Worm (Caenorhabditis elegans): ENCODE measurements around the gene lido-7.

Gene lido-7

DNA sequence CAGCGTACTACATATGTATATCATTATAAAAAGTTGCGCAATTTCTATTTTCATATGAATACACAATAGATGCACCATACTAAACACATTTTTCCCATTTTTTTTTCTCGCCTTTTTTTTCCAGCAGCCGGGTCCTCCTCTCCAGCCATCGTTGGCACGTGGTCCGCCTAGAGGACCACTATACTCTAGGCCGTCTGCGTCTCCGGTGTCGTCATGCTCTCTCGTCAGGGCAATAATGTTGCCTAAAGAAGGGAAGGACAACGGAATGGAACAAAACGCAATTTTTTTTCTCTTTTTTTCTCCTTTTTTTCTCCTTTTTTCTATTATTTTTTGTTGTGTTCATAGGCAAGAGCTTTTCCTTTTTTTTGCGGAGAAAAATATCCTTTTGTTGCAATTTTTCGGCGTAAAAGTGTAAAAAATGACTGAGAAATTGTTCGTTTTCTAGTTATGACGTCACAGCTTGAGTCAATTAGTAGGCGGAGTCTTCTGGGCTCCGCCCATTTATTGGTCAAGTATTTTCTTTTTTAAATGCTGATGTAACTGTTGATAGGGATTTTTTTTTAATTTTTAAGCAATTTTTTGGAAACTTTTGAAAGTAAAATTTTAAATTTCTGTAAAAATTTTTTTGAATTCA, 25.5 kb upstream of the lido-7 start:
- no peak for TF ChIP-seq M03D4.4 (tag; optimal IDR thresholded peaks at IDR 0.05)
- no peak for TF ChIP-seq ham-2 (GFP tag; optimal IDR thresholded peaks at IDR 0.05)
- TF ChIP-seq ceh-39 (tag; optimal IDR thresholded peaks at IDR 0.05), result no peak
- TF ChIP-seq zip-8 (tag; optimal IDR thresholded peaks at IDR 0.05), result peak; percentile 77
- TF ChIP-seq lin-13 (tag; optimal IDR thresholded peaks at IDR 0.05), result no peak

ce11 chrII:2963619-2964018, 24.5 kb upstream of the lido-7 start:
- no peak for TF ChIP-seq nhr-12 (tag; optimal IDR thresholded peaks at IDR 0.05)
- TF ChIP-seq cnd-1 (tag; optimal IDR thresholded peaks at IDR 0.05), result no peak
- no peak for TF ChIP-seq nhr-76 (tag; optimal IDR thresholded peaks at IDR 0.05)
- TF ChIP-seq drap-1 (GFP tag; optimal IDR thresholded peaks at IDR 0.05), result no peak
- no peak for TF ChIP-seq unc-120 (tag; optimal IDR thresholded peaks at IDR 0.05; ENCODE audit: poor library complexity, severe bottlenecking)
- no peak for TF ChIP-seq tbx-8 (GFP tag; optimal IDR thresholded peaks at IDR 0.05)
- TF ChIP-seq snpc-4 (tag; optimal IDR thresholded peaks at IDR 0.05), result no peak
- TF ChIP-seq zip-8 (tag; optimal IDR thresholded peaks at IDR 0.05), result no peak
- no peak for TF ChIP-seq lin-13 (tag; optimal IDR thresholded peaks at IDR 0.05)
- no peak for TF ChIP-seq blmp-1 (tag; optimal IDR thresholded peaks at IDR 0.05)
- TF ChIP-seq nhr-237 (tag; optimal IDR thresholded peaks at IDR 0.05), result no peak
- TF ChIP-seq ceh-83 (GFP tag; optimal IDR thresholded peaks at IDR 0.05), result no peak
- TF ChIP-seq nhr-2 (tag; optimal IDR thresholded peaks at IDR 0.05), result no peak
- TF ChIP-seq sem-2 (GFP tag; optimal IDR thresholded peaks at IDR 0.05), result no peak
- no peak for TF ChIP-seq unc-39 (tag; optimal IDR thresholded peaks at IDR 0.05)
- TF ChIP-seq lin-32 (GFP tag; optimal IDR thresholded peaks at IDR 0.05), result no peak
- no peak for TF ChIP-seq unc-62 (GFP tag; optimal IDR thresholded peaks at IDR 0.05)

- no peak for TF ChIP-seq ham-2 (GFP tag; optimal IDR thresholded peaks at IDR 0.05)
- no peak for TF ChIP-seq lsy-2 (tag; optimal IDR thresholded peaks at IDR 0.05)
- no peak for TF ChIP-seq nhr-237 (tag; optimal IDR thresholded peaks at IDR 0.05)
- no peak for TF ChIP-seq hlh-1 (tag; optimal IDR thresholded peaks at IDR 0.05)
- no peak for TF ChIP-seq lin-13 (tag; optimal IDR thresholded peaks at IDR 0.05)
- no peak for TF ChIP-seq mab-5 (tag; optimal IDR thresholded peaks at IDR 0.05)
- TF ChIP-seq unc-120 (tag; optimal IDR thresholded peaks at IDR 0.05; ENCODE audit: poor library complexity, severe bottlenecking), result no peak
- TF ChIP-seq zip-8 (tag; optimal IDR thresholded peaks at IDR 0.05), result no peak
- TF ChIP-seq drap-1 (GFP tag; optimal IDR thresholded peaks at IDR 0.05), result no peak
- TF ChIP-seq pha-4 (tag; optimal IDR thresholded peaks at IDR 0.05), result no peak
- TF ChIP-seq blmp-1 (tag; optimal IDR thresholded peaks at IDR 0.05), result no peak
- TF ChIP-seq mep-1 (tag; optimal IDR thresholded peaks at IDR 0.05), result no peak
- no peak for TF ChIP-seq ceh-43 (GFP tag; optimal IDR thresholded peaks at IDR 0.05)
- TF ChIP-seq elt-3 (tag; optimal IDR thresholded peaks at IDR 0.05), result no peak
- no peak for TF ChIP-seq sptf-1 (tag; optimal IDR thresholded peaks at IDR 0.05)
- no peak for TF ChIP-seq ces-1 (GFP tag; optimal IDR thresholded peaks at IDR 0.05)
- no peak for TF ChIP-seq mls-2 (tag; optimal IDR thresholded peaks at IDR 0.05)
- no peak for TF ChIP-seq ztf-11 (tag; optimal IDR thresholded peaks at IDR 0.05)
- no peak for TF ChIP-seq snpc-4 (tag; optimal IDR thresholded peaks at IDR 0.05)
Observed at ce11 chrII:2965215-2965998, 22.7 kb upstream of the lido-7 start.

DNA sequence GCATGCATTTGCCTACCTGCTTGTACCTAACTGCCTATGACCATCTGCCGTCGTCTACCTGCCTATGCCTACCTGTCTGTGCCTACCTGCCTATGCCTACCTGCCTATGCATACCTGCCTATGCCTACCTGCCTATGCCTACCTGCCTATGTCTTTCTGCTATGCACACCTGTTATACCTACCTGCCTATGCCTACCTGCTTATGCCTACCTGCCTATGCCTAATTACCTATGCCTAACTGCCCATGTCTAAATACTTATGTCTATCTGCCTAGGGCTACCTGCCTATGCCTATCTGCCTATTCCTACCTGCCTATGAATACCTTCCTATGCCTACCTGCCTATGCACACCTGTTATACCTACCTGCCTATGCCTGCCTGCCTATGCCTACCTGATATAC, 21.8 kb upstream of the lido-7 start:
- no peak for TF ChIP-seq mab-5 (tag; optimal IDR thresholded peaks at IDR 0.05)
- TF ChIP-seq ham-2 (GFP tag; optimal IDR thresholded peaks at IDR 0.05), result no peak
- no peak for TF ChIP-seq blmp-1 (tag; optimal IDR thresholded peaks at IDR 0.05)
- TF ChIP-seq elt-3 (tag; optimal IDR thresholded peaks at IDR 0.05), result no peak
- TF ChIP-seq nhr-12 (tag; optimal IDR thresholded peaks at IDR 0.05), result no peak
- TF ChIP-seq ztf-11 (tag; optimal IDR thresholded peaks at IDR 0.05), result no peak
- TF ChIP-seq unc-62 (GFP tag; optimal IDR thresholded peaks at IDR 0.05), result no peak
- TF ChIP-seq M03D4.4 (tag; optimal IDR thresholded peaks at IDR 0.05), result no peak
- TF ChIP-seq cnd-1 (tag; optimal IDR thresholded peaks at IDR 0.05), result no peak
- no peak for TF ChIP-seq ceh-83 (GFP tag; optimal IDR thresholded peaks at IDR 0.05)
- TF ChIP-seq ceh-39 (tag; optimal IDR thresholded peaks at IDR 0.05), result no peak

DNA sequence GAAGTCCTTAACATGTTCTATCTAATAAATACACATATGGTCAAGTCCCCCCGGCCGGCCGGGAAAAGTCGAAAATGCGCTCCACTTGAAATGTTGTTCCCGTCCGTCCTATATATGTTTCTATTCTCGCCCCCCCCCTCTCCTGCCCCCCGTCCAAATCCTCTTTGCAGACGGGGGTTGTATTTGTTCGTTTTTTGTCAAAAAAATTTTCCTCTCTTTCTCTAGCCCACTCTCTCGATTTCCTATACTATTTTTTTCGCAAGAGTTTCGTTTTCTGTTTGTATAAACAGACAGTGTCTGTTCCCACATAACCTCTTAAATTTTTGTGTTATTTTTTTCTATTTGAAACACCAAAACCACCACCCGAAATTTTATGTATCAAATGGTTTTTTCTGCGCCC, 21.0 kb upstream of the lido-7 start:
- TF ChIP-seq ceh-39 (tag; optimal IDR thresholded peaks at IDR 0.05) (no peak), nhr-2 (tag; optimal IDR thresholded peaks at IDR 0.05) (no peak), unc-62 (GFP tag; optimal IDR thresholded peaks at IDR 0.05) (no peak), lin-32 (GFP tag; optimal IDR thresholded peaks at IDR 0.05) (no peak), cnd-1 (tag; optimal IDR thresholded peaks at IDR 0.05) (no peak), bed-3 (GFP tag; optimal IDR thresholded peaks at IDR 0.05) (no peak), ceh-43 (GFP tag; optimal IDR thresholded peaks at IDR 0.05) (no peak), nhr-12 (tag; optimal IDR thresholded peaks at IDR 0.05) (no peak), ztf-11 (tag; optimal IDR thresholded peaks at IDR 0.05) (no peak), M03D4.4 (tag; optimal IDR thresholded peaks at IDR 0.05) (no peak), ces-1 (GFP tag; optimal IDR thresholded peaks at IDR 0.05) (no peak), mls-2 (tag; optimal IDR thresholded peaks at IDR 0.05) (no peak), unc-120 (tag; optimal IDR thresholded peaks at IDR 0.05; ENCODE audit: poor library complexity, severe bottlenecking) (no peak)

Data from whole organism, mixed stage, embryonic.